Worm (Caenorhabditis elegans) whole organism, mixed stage, embryonic: ENCODE data around the gene M176.16.

Experiments
- M03D4.4 ChIP-seq: sonication (generic microtip); optimal IDR thresholded peaks from 2 replicates; lab custom pipeline; 2017; ENCODE audit warnings: mild to moderate bottlenecking, missing genetic modification characterization, missing compliant biosample characterization
- bed-3 ChIP-seq: fragments of 200-800 bp; sonication (Bioruptor generic); optimal IDR thresholded peaks from 3 replicates; lab custom pipeline; 2018; ENCODE audit warnings: mild to moderate bottlenecking, missing genetic modification characterization, moderate library complexity, missing compliant biosample characterization
- ceh-43 ChIP-seq: fragments of 200-800 bp; sonication (Bioruptor generic); optimal IDR thresholded peaks from 2 replicates; lab custom pipeline; 2018; ENCODE audit warnings: mild to moderate bottlenecking, missing genetic modification characterization, moderate library complexity, missing compliant biosample characterization
- ceh-83 ChIP-seq: fragments of 200-800 bp; sonication (Bioruptor generic); optimal IDR thresholded peaks from 2 replicates; lab custom pipeline; 2018; ENCODE audit warnings: mild to moderate bottlenecking, missing genetic modification characterization, missing compliant biosample characterization
- ces-1 ChIP-seq: fragments of 150-350 bp; optimal IDR thresholded peaks from 2 replicates; lab custom pipeline; 2014; ENCODE audit warnings: missing biosample characterization, missing genetic modification reagents, missing genetic modification characterization
- cnd-1 ChIP-seq: fragments of 200-800 bp; sonication (Bioruptor generic); optimal IDR thresholded peaks from 2 replicates; lab custom pipeline; 2018; ENCODE audit warnings: mild to moderate bottlenecking, missing genetic modification characterization, missing compliant biosample characterization
- elt-1 ChIP-seq: sonication (generic microtip); optimal IDR thresholded peaks from 2 replicates; lab custom pipeline; 2017; ENCODE audit warnings: missing genetic modification characterization, mild to moderate bottlenecking, missing compliant biosample characterization, antibody characterized with exemption, moderate library complexity, borderline replicate concordance; ENCODE audit not compliant: insufficient read depth
- elt-3 ChIP-seq: fragments of 150-350 bp; optimal IDR thresholded peaks from 2 replicates; lab custom pipeline; 2014; ENCODE audit warnings: missing biosample characterization, missing genetic modification characterization
- flh-1 ChIP-seq: fragments of 200-800 bp; sonication (Bioruptor generic); optimal IDR thresholded peaks from 2 replicates; lab custom pipeline; 2018; ENCODE audit warnings: mild to moderate bottlenecking, missing genetic modification characterization, moderate library complexity, missing compliant biosample characterization
- ham-2 ChIP-seq: fragments of 200-800 bp; sonication (Bioruptor generic); optimal IDR thresholded peaks from 2 replicates; lab custom pipeline; 2018; ENCODE audit warnings: mild to moderate bottlenecking, missing genetic modification characterization, missing compliant biosample characterization
- hlh-1 ChIP-seq: fragments of 150-350 bp; optimal IDR thresholded peaks from 2 replicates; lab custom pipeline; 2014; ENCODE audit warnings: missing biosample characterization, missing genetic modification reagents, missing genetic modification characterization
- lin-13 ChIP-seq: fragments of 150-350 bp; optimal IDR thresholded peaks from 2 replicates; lab custom pipeline; 2014; ENCODE audit warnings: missing biosample characterization, missing genetic modification characterization
- lin-32 ChIP-seq: fragments of 200-800 bp; sonication (Bioruptor generic); optimal IDR thresholded peaks from 2 replicates; lab custom pipeline; 2018; ENCODE audit warnings: mild to moderate bottlenecking, missing genetic modification characterization, missing compliant biosample characterization
- lsy-2 ChIP-seq: fragments of 150-350 bp; optimal IDR thresholded peaks from 2 replicates; lab custom pipeline; 2014; ENCODE audit warnings: missing biosample characterization, missing genetic modification characterization
- mab-5 ChIP-seq: fragments of 150-350 bp; optimal IDR thresholded peaks from 2 replicates; lab custom pipeline; 2014; ENCODE audit warnings: missing biosample characterization, missing genetic modification characterization
- mep-1 ChIP-seq: fragments of 150-350 bp; optimal IDR thresholded peaks from 2 replicates; lab custom pipeline; 2017; ENCODE audit warnings: missing biosample characterization, missing genetic modification reagents, missing genetic modification characterization, inconsistent platforms
- mls-2 ChIP-seq: sonication (generic microtip); optimal IDR thresholded peaks from 2 replicates; lab custom pipeline; 2016; ENCODE audit warnings: mild to moderate bottlenecking, missing genetic modification characterization, moderate library complexity, missing compliant biosample characterization
- nhr-12 ChIP-seq: fragments of 150-350 bp; optimal IDR thresholded peaks from 2 replicates; lab custom pipeline; 2014; ENCODE audit warnings: missing biosample characterization, missing genetic modification characterization
- nhr-2 ChIP-seq: fragments of 150-350 bp; optimal IDR thresholded peaks from 2 replicates; lab custom pipeline; 2014; ENCODE audit warnings: missing biosample characterization, missing genetic modification characterization
- nhr-237 ChIP-seq: fragments of 150-350 bp; optimal IDR thresholded peaks from 2 replicates; lab custom pipeline; 2014; ENCODE audit warnings: missing biosample characterization, missing genetic modification characterization
- nhr-28 ChIP-seq: fragments of 150-350 bp; optimal IDR thresholded peaks from 2 replicates; lab custom pipeline; 2014; ENCODE audit warnings: missing biosample characterization, missing genetic modification characterization
- nhr-76 ChIP-seq: sonication (generic microtip); optimal IDR thresholded peaks from 2 replicates; lab custom pipeline; 2017; ENCODE audit warnings: missing biosample characterization, missing genetic modification characterization
- pha-4 ChIP-seq: fragments of 150-350 bp; optimal IDR thresholded peaks from 2 replicates; lab custom pipeline; 2018; ENCODE audit warnings: missing biosample characterization, missing genetic modification reagents, missing genetic modification characterization
- sem-2 ChIP-seq: fragments of 200-800 bp; sonication (Bioruptor generic); optimal IDR thresholded peaks from 2 replicates; lab custom pipeline; 2018; ENCODE audit warnings: mild to moderate bottlenecking, missing genetic modification characterization, missing compliant biosample characterization
- snpc-4 ChIP-seq: fragments of 150-350 bp; optimal IDR thresholded peaks from 2 replicates; lab custom pipeline; 2014; ENCODE audit warnings: missing biosample characterization, missing genetic modification characterization
- tbx-8 ChIP-seq: fragments of 200-800 bp; sonication (Bioruptor generic); optimal IDR thresholded peaks from 2 replicates; lab custom pipeline; 2018; ENCODE audit warnings: mild to moderate bottlenecking, missing genetic modification characterization, moderate library complexity, missing compliant biosample characterization
- unc-120 ChIP-seq: sonication (generic microtip); optimal IDR thresholded peaks from 2 replicates; lab custom pipeline; 2017; ENCODE audit warnings: missing genetic modification characterization, missing compliant biosample characterization; ENCODE audit not compliant: poor library complexity, severe bottlenecking
- unc-39 ChIP-seq: fragments of 150-350 bp; optimal IDR thresholded peaks from 2 replicates; lab custom pipeline; 2014; ENCODE audit warnings: missing biosample characterization, missing genetic modification characterization
- zip-8 ChIP-seq: fragments of 150-350 bp; optimal IDR thresholded peaks from 2 replicates; lab custom pipeline; 2014; ENCODE audit warnings: missing biosample characterization, missing genetic modification characterization
- ztf-11 ChIP-seq: fragments of 150-350 bp; optimal IDR thresholded peaks from 2 replicates; lab custom pipeline; 2014; ENCODE audit warnings: missing biosample characterization, missing genetic modification characterization

M176.16 gene

ce11 chrII:9427644-9428043, 9.3 kb downstream of the M176.16 start, which contains the start of gene M176.5:
TSS of gene M176.5 (minus strand) at chrII:9427744.
- TF ChIP-seq lsy-2 (tag; lab: Kevin White, UChicago) (no peak), hlh-1 (tag; lab: Kevin White, UChicago) (no peak), ceh-83 (GFP tag; lab: Kevin White, UChicago) (no peak)
- TF ChIP-seq, all 35 proteins: peak for 0

ce11 chrII:9431119-9431518, 12.8 kb downstream of the M176.16 start:
- TF ChIP-seq ces-1 (GFP tag; lab: Kevin White, UChicago) (peak; percentile 27), mep-1 (tag; lab: Kevin White, UChicago) (no peak)
- TF ChIP-seq, all 35 proteins: peak for 1

ce11 chrII:9433609-9434008, 15.3 kb downstream of the M176.16 start, which contains the start of gene kin-15:
TSS of gene kin-15 (minus strand) at chrII:9433709.
- TF ChIP-seq cnd-1 (tag; lab: Kevin White, UChicago) (no peak), ham-2 (GFP tag; lab: Kevin White, UChicago) (no peak), snpc-4 (tag; lab: Kevin White, UChicago) (no peak), elt-1 (tag; lab: Kevin White, UChicago) (no peak), mab-5 (tag; lab: Kevin White, UChicago) (no peak), ceh-83 (GFP tag; lab: Kevin White, UChicago) (no peak), lin-32 (GFP tag; lab: Kevin White, UChicago) (no peak), lin-13 (tag; lab: Kevin White, UChicago) (no peak), mls-2 (tag; lab: Kevin White, UChicago) (no peak)

DNA sequence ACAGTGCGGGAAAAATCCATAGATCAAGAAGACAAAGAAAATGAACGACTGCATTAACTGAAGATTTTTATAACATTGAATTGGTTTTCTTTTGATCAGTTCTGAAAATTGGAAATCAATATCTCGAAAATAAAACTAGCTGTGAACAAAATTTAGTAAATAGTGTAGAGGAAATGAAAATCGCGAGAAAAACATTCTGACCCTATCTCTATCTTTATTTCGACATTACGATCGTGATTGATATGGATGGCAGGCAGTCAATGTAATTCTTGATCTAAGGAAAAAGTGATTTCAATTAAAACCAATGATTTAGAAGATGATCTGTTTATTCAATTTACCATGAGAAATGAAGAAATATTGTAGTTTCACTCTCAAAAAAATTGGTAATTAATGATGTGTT, 17.7 kb downstream of the M176.16 start, which contains the start of gene kin-16:
TSS of gene kin-16 (minus strand) at position 101 of the 400 bp plus-strand sequence.
- no peak for TF ChIP-seq pha-4
- TF ChIP-seq nhr-237 (tag; lab: Kevin White, UChicago) = no peak
- no peak for TF ChIP-seq unc-39 (tag; lab: Kevin White, UChicago)
- TF ChIP-seq tbx-8 (GFP tag; lab: Kevin White, UChicago) = no peak
- no peak for TF ChIP-seq lin-13 (tag; lab: Kevin White, UChicago)
- no peak for TF ChIP-seq mab-5 (tag; lab: Kevin White, UChicago)
- TF ChIP-seq nhr-2 (tag; lab: Kevin White, UChicago) = no peak
- no peak for TF ChIP-seq snpc-4 (tag; lab: Kevin White, UChicago)
- no peak for TF ChIP-seq unc-120 (tag; lab: Kevin White, UChicago)
- TF ChIP-seq sem-2 (GFP tag; lab: Kevin White, UChicago) = no peak
- TF ChIP-seq ztf-11 (tag; lab: Kevin White, UChicago) = no peak
- TF ChIP-seq ham-2 (GFP tag; lab: Kevin White, UChicago) = no peak
- no peak for TF ChIP-seq M03D4.4 (tag; lab: Kevin White, UChicago)
- TF ChIP-seq ces-1 (GFP tag; lab: Kevin White, UChicago) = no peak
- TF ChIP-seq flh-1 (GFP tag; lab: Kevin White, UChicago) = no peak
- no peak for TF ChIP-seq lin-32 (GFP tag; lab: Kevin White, UChicago)
- no peak for TF ChIP-seq hlh-1 (tag; lab: Kevin White, UChicago)

ce11 chrII:9438227-9438626, 19.9 kb downstream of the M176.16 start, which contains the start of gene chil-13:
TSS of gene chil-13 (minus strand) at chrII:9438327.
- no peak for TF ChIP-seq nhr-2 (tag; lab: Kevin White, UChicago)
- TF ChIP-seq elt-3 (tag; lab: Kevin White, UChicago) = no peak
- TF ChIP-seq ceh-43 (GFP tag; lab: Kevin White, UChicago) = no peak
- no peak for TF ChIP-seq zip-8 (tag; lab: Kevin White, UChicago)
- TF ChIP-seq lsy-2 (tag; lab: Kevin White, UChicago) = no peak
- TF ChIP-seq elt-1 (tag; lab: Kevin White, UChicago) = no peak
- TF ChIP-seq unc-39 (tag; lab: Kevin White, UChicago) = no peak
- TF ChIP-seq tbx-8 (GFP tag; lab: Kevin White, UChicago) = no peak
- TF ChIP-seq flh-1 (GFP tag; lab: Kevin White, UChicago) = no peak
- no peak for TF ChIP-seq nhr-76 (tag; lab: Kevin White, UChicago)
- TF ChIP-seq nhr-12 (tag; lab: Kevin White, UChicago) = no peak
- no peak for TF ChIP-seq cnd-1 (tag; lab: Kevin White, UChicago)
- no peak for TF ChIP-seq ham-2 (GFP tag; lab: Kevin White, UChicago)
- no peak for TF ChIP-seq ztf-11 (tag; lab: Kevin White, UChicago)
- TF ChIP-seq bed-3 (GFP tag; lab: Kevin White, UChicago) = no peak
- TF ChIP-seq nhr-28 (tag; lab: Kevin White, UChicago) = no peak
- TF ChIP-seq, all 35 proteins: peak for 0
